Worm (Caenorhabditis elegans) whole organism, early embryonic: ENCODE data around the gene Y62E10A.20.

Experiments used
- B0310.2 ChIP-seq: sonication (generic microtip); optimal IDR thresholded peaks from 2 replicates; lab custom pipeline; 2016; ENCODE audit warnings: mild to moderate bottlenecking, missing genetic modification characterization, missing compliant biosample characterization
- F13C5.2 ChIP-seq: sonication (generic microtip); optimal IDR thresholded peaks from 2 replicates; lab custom pipeline; 2017; ENCODE audit warnings: mild to moderate bottlenecking, missing genetic modification characterization, inconsistent platforms, missing compliant biosample characterization
- aly-1 ChIP-seq: sonication (generic microtip); optimal IDR thresholded peaks from 2 replicates; lab custom pipeline; 2016; ENCODE audit warnings: missing genetic modification characterization, missing compliant biosample characterization
- ama-1 ChIP-seq: fragments of 150-350 bp; optimal IDR thresholded peaks from 2 replicates; lab custom pipeline; 2014
- ceh-36 ChIP-seq: sonication (generic microtip); optimal IDR thresholded peaks from 2 replicates; lab custom pipeline; 2016; ENCODE audit warnings: missing genetic modification characterization, inconsistent platforms, missing compliant biosample characterization
- flt-1 ChIP-seq: fragments of 200-800 bp; sonication (Bioruptor generic); IDR thresholded peaks from 2 replicates; pipeline ENCODE4 v1.3.6; 2022; ENCODE audit warnings: missing genetic modification characterization, missing compliant biosample characterization
- scrt-1 ChIP-seq: fragments of 200-800 bp; sonication (Bioruptor generic); IDR thresholded peaks from 2 replicates; pipeline ENCODE4 v1.3.6; 2022; ENCODE audit warnings: missing genetic modification characterization, missing compliant biosample characterization
- sea-1 ChIP-seq: fragments of 200-800 bp; sonication (Bioruptor generic); conservative IDR thresholded peaks from 2 replicates; pipeline ENCODE4 v1.3.6; 2022; ENCODE audit warnings: missing genetic modification characterization, missing compliant biosample characterization

- TF ChIP-seq ama-1 (lab: Kevin White, UChicago) (no peak), F13C5.2 (tag; lab: Kevin White, UChicago) (no peak), flt-1 (no peak), scrt-1 (no peak), aly-1 (tag; lab: Kevin White, UChicago) (no peak), B0310.2 (tag; lab: Kevin White, UChicago) (no peak), sea-1 (GFP tag; lab: Robert Waterston, UW) (no peak), ceh-36 (tag; lab: Kevin White, UChicago) (no peak)
Observed at ce11 chrIV:13369120-13369842, 16.6 kb downstream of the Y62E10A.20 start, which contains the start of gene agt-1.
